Worm (Caenorhabditis elegans): ENCODE measurements around the gene B0252.3.

The B0252.3 gene

DNA sequence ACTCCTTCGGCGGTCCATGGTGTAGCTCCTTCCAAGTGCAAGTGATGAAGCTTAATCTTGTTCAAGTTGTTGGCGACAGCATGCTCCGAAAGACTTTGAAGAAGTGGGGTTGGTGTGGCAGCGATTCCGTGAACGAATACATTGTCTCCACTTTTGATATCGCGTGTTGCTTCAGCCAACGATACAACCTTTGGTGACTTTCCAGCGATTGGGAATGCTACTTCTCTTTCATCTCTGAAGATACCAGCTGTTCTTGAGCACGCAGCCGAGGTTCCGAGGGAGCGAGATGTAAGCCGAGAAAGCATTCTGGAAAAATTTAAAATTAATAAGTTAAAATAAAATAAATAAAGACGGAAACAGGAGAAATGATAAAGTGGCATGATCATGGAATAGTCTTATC, 17.5 kb downstream of the B0252.3 start, which contains the start of gene acer-1:
TSS of gene acer-1 (minus strand) at position 306 of the 400 bp plus-strand sequence.
- TF ChIP-seq ceh-88 (GFP tag; IDR thresholded peaks at IDR 0.05) (0 out of 2 replicates have a peak, but pooled peaks have one; percentile 42), ceh-82 (tag; optimal IDR thresholded peaks at IDR 0.05) (no peak), rnt-1 (tag; optimal IDR thresholded peaks at IDR 0.05) (peak; percentile 28), nhr-85 (tag) (peak; percentile 75), nhr-237 (tag; optimal IDR thresholded peaks at IDR 0.05) (no peak), ztf-4 (tag; optimal IDR thresholded peaks at IDR 0.05) (peak; percentile 46), efl-1 (optimal IDR thresholded peaks at IDR 0.05) (no peak), efl-1 (GFP tag; optimal IDR thresholded peaks at IDR 0.05 in 1 of 2) (peak in 1 of 2 experiments; percentile 59), nhr-71 (tag; optimal IDR thresholded peaks at IDR 0.05) (peak; percentile 33), aly-2 (tag; optimal IDR thresholded peaks at IDR 0.05) (no peak), nhr-90 (tag; optimal IDR thresholded peaks at IDR 0.05; ENCODE audit: poor library complexity) (no peak), nhr-19 (GFP tag; conservative IDR thresholded peaks at IDR 0.05) (peak; percentile 12; the same call in 1 of the 2 replicates), ama-1 (optimal IDR thresholded peaks at IDR 0.05) (peak; percentile 31), tbx-2 (tag; optimal IDR thresholded peaks at IDR 0.05) (no peak), unc-86 (tag; optimal IDR thresholded peaks at IDR 0.05) (no peak), unc-130 (tag; optimal IDR thresholded peaks at IDR 0.05) (no peak)

DNA sequence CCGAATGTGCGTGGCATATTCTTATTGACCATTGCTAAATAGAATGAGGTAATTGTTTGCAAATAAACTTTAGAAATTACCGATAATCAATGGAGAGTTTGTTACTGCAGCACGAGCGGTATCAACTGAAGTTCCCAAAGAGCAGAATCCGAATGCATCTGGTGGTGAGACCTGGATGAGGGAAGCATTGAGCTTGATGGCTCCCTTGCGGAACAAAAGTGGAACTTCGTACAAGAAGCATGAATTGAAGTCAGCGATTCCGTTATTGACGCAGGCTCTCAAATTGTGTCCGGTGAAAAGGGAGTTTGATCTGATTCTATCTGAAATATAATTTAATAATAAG, 18.0 kb downstream of the B0252.3 start:
- no peak for TF ChIP-seq lin-13 (GFP tag; optimal IDR thresholded peaks at IDR 0.05)
- TF ChIP-seq tbx-2 (tag; optimal IDR thresholded peaks at IDR 0.05), result no peak
- no peak for TF ChIP-seq nhr-28 (tag; optimal IDR thresholded peaks at IDR 0.05)
- TF ChIP-seq nhr-47 (tag; optimal IDR thresholded peaks at IDR 0.05), result peak; percentile 24
- TF ChIP-seq unc-30 (tag; optimal IDR thresholded peaks at IDR 0.05), result no peak
- no peak for TF ChIP-seq efl-3 (GFP tag; optimal IDR thresholded peaks at IDR 0.05)
- no peak for TF ChIP-seq ztf-4 (tag; optimal IDR thresholded peaks at IDR 0.05)
- TF ChIP-seq skn-1 (tag; optimal IDR thresholded peaks at IDR 0.05), result no peak
- TF ChIP-seq zip-4 (GFP tag; optimal IDR thresholded peaks at IDR 0.05), result peak; percentile 40
- TF ChIP-seq alr-1 (tag; optimal IDR thresholded peaks at IDR 0.05; ENCODE audit: borderline replicate concordance), result no peak
- peak in 1 of 2 experiments; percentile 35 for TF ChIP-seq lin-35 (GFP tag; optimal IDR thresholded peaks at IDR 0.05)
- TF ChIP-seq mef-2 (tag; optimal IDR thresholded peaks at IDR 0.05), result no peak
- no peak for TF ChIP-seq nhr-12 (tag; optimal IDR thresholded peaks at IDR 0.05)
- no peak for TF ChIP-seq nhr-77 (tag; optimal IDR thresholded peaks at IDR 0.05)
- TF ChIP-seq dsc-1 (tag; optimal IDR thresholded peaks at IDR 0.05), result no peak
- no peak for TF ChIP-seq fkh-4 (tag; optimal IDR thresholded peaks at IDR 0.05; ENCODE audit: borderline replicate concordance)
- peak; percentile 40 for TF ChIP-seq ama-1 (optimal IDR thresholded peaks at IDR 0.05)
- TF ChIP-seq efl-1 (optimal IDR thresholded peaks at IDR 0.05), result no peak
- TF ChIP-seq efl-1 (GFP tag; optimal IDR thresholded peaks at IDR 0.05 in 1 of 2), result no peak
- TF ChIP-seq aha-1 (tag; optimal IDR thresholded peaks at IDR 0.05), result no peak
- TF ChIP-seq sup-37 (GFP tag; optimal IDR thresholded peaks at IDR 0.05), result no peak
- TF ChIP-seq nhr-71 (tag; optimal IDR thresholded peaks at IDR 0.05), result peak; percentile 36
- no peak for TF ChIP-seq unc-86 (tag; optimal IDR thresholded peaks at IDR 0.05)
- no peak for TF ChIP-seq C04F5.9 (tag; optimal IDR thresholded peaks at IDR 0.05)

ce11 chrII:6888661-6889579, 18.6 kb downstream of the B0252.3 start:
- TF ChIP-seq unc-86 (tag; optimal IDR thresholded peaks at IDR 0.05) (no peak), hpl-2 (GFP tag; optimal IDR thresholded peaks at IDR 0.05) (peak; percentile 57), grh-1 (GFP tag; IDR thresholded peaks at IDR 0.05) (no peak; the same call in 1 of the 2 replicates), swsn-7 (tag; optimal IDR thresholded peaks at IDR 0.05) (no peak), fkh-8 (tag; optimal IDR thresholded peaks at IDR 0.05) (no peak), nhr-84 (tag; optimal IDR thresholded peaks at IDR 0.05) (no peak), skn-1 (tag; optimal IDR thresholded peaks at IDR 0.05) (peak; percentile 8), lin-13 (GFP tag; optimal IDR thresholded peaks at IDR 0.05) (peak; percentile 17), irx-1 (tag; optimal IDR thresholded peaks at IDR 0.05) (no peak), tbx-2 (tag; optimal IDR thresholded peaks at IDR 0.05) (peak; percentile 23), lin-35 (GFP tag; optimal IDR thresholded peaks at IDR 0.05) (peak in 1 of 2 experiments; percentile 9), dpl-1 (GFP tag; optimal IDR thresholded peaks at IDR 0.05) (no peak), ztf-4 (tag; optimal IDR thresholded peaks at IDR 0.05) (peak; percentile 39), efl-3 (GFP tag; optimal IDR thresholded peaks at IDR 0.05) (no peak), nhr-20 (tag; optimal IDR thresholded peaks at IDR 0.05) (peak; percentile 11), vab-15 (tag; optimal IDR thresholded peaks at IDR 0.05) (no peak), C04F5.9 (tag; optimal IDR thresholded peaks at IDR 0.05) (no peak), ama-1 (optimal IDR thresholded peaks at IDR 0.05) (no peak), alr-1 (tag; optimal IDR thresholded peaks at IDR 0.05; ENCODE audit: borderline replicate concordance) (no peak), ces-1 (GFP tag; optimal IDR thresholded peaks at IDR 0.05) (no peak), nhr-85 (tag) (peak; percentile 72), sox-4 (tag; optimal IDR thresholded peaks at IDR 0.05) (no peak), zip-4 (GFP tag; optimal IDR thresholded peaks at IDR 0.05) (no peak), aha-1 (tag; optimal IDR thresholded peaks at IDR 0.05) (no peak), hlh-17 (GFP tag; optimal IDR thresholded peaks at IDR 0.05; ENCODE audit: borderline replicate concordance) (no peak), efl-1 (optimal IDR thresholded peaks at IDR 0.05) (no peak), efl-1 (GFP tag; optimal IDR thresholded peaks at IDR 0.05 in 1 of 2) (peak in 1 of 2 experiments; percentile 90)

Measured in whole organism, L1 larva.